Fruit fly (Drosophila melanogaster) whole organism, embryonic: Measurements from ENCODE around the gene CG15403.
A peak's percentile ranks its signal among the peaks of the same experiment; 100 is the strongest.

ENCODE experiments used
- Aef1 ChIP-seq: fragments of 200-800 bp; sonication (Bioruptor generic); IDR thresholded peaks from 3 replicates; pipeline ENCODE4 v1.3.6; 2022; ENCODE audit warnings: missing biosample characterization, missing genetic modification characterization
- Atf-2 ChIP-seq: fragments of 200-800 bp; sonication (Bioruptor generic); optimal IDR thresholded peaks from 2 replicates; lab custom pipeline; 2016; ENCODE audit warnings: missing biosample characterization, missing genetic modification characterization
- BEAF-32 ChIP-seq: fragments of 200-800 bp; sonication (Bioruptor generic); optimal IDR thresholded peaks from 3 replicates; lab custom pipeline; 2017; ENCODE audit warnings: missing biosample characterization, missing genetic modification characterization, mild to moderate bottlenecking, moderate library complexity, missing genetic modification reagents
- CG1024 ChIP-seq: fragments of 200-800 bp; sonication (Bioruptor generic); IDR thresholded peaks from 2 replicates; pipeline ENCODE4 v1.3.6; 2022; ENCODE audit warnings: missing biosample characterization, missing genetic modification characterization
- CG10274 ChIP-seq: fragments of 200-800 bp; sonication (Bioruptor generic); optimal IDR thresholded peaks from 3 replicates; lab custom pipeline; 2017; ENCODE audit warnings: missing biosample characterization, mild to moderate bottlenecking, missing genetic modification characterization
- CG11085 ChIP-seq: fragments of 200-800 bp; sonication (Bioruptor generic); IDR thresholded peaks from 2 replicates; pipeline ENCODE4 v1.3.6; 2022; ENCODE audit warnings: missing biosample characterization, missing genetic modification characterization
- CG13123 ChIP-seq: fragments of 200-800 bp; sonication (Bioruptor generic); optimal IDR thresholded peaks from 2 replicates; lab custom pipeline; 2016; ENCODE audit warnings: missing biosample characterization, missing genetic modification characterization
- CG14710 ChIP-seq: fragments of 200-800 bp; sonication (Bioruptor generic); optimal IDR thresholded peaks from 3 replicates; lab custom pipeline; 2019; ENCODE audit warnings: missing biosample characterization, mild to moderate bottlenecking, missing genetic modification characterization, moderate library complexity
- CG15011 ChIP-seq: fragments of 200-800 bp; sonication (Bioruptor generic); optimal IDR thresholded peaks from 3 replicates; lab custom pipeline; 2018; ENCODE audit warnings: missing biosample characterization, mild to moderate bottlenecking, missing genetic modification characterization
- CG15514 ChIP-seq: fragments of 200-800 bp; sonication (Bioruptor generic); optimal IDR thresholded peaks from 3 replicates; lab custom pipeline; 2017; ENCODE audit warnings: missing biosample characterization, missing genetic modification characterization, mild to moderate bottlenecking, moderate library complexity, missing genetic modification reagents
- CG16779 ChIP-seq: fragments of 200-800 bp; sonication (Bioruptor generic); IDR thresholded peaks from 2 replicates; pipeline ENCODE4 v1.3.6; 2022; ENCODE audit warnings: missing biosample characterization, missing genetic modification characterization
- CG16813 ChIP-seq: fragments of 200-800 bp; sonication (Bioruptor generic); IDR thresholded peaks from 3 replicates; pipeline ENCODE4 v1.3.6; 2022; ENCODE audit warnings: missing biosample characterization, missing genetic modification characterization; ENCODE audit not compliant: partially characterized antibody
- CG17328 ChIP-seq: fragments of 200-800 bp; sonication (Bioruptor generic); IDR thresholded peaks from 2 replicates; pipeline ENCODE4 v1.3.6; 2022; ENCODE audit warnings: missing biosample characterization, missing genetic modification characterization
- CG1792 ChIP-seq: fragments of 200-800 bp; sonication (Bioruptor generic); optimal IDR thresholded peaks from 2 replicates; lab custom pipeline; 2016; ENCODE audit warnings: missing biosample characterization, missing genetic modification characterization
- CG18262 ChIP-seq: fragments of 200-800 bp; optimal IDR thresholded peaks from 3 replicates; lab custom pipeline; 2019; ENCODE audit warnings: missing biosample characterization, mild to moderate bottlenecking, missing genetic modification characterization, moderate library complexity
- CG2129 ChIP-seq: fragments of 200-800 bp; sonication (Bioruptor generic); IDR thresholded peaks from 2 replicates; pipeline ENCODE4 v1.3.6; 2022; ENCODE audit warnings: missing biosample characterization, missing genetic modification characterization; ENCODE audit not compliant: partially characterized antibody
- CG2199 ChIP-seq: fragments of 200-800 bp; sonication (Bioruptor generic); IDR thresholded peaks from 3 replicates; pipeline ENCODE4 v1.3.6; 2022; ENCODE audit warnings: missing biosample characterization, missing genetic modification characterization
- CG30403 ChIP-seq: fragments of 200-800 bp; sonication (Bioruptor generic); optimal IDR thresholded peaks from 3 replicates; lab custom pipeline; 2016; ENCODE audit warnings: missing biosample characterization, missing genetic modification characterization
- CG32532 ChIP-seq: fragments of 200-800 bp; sonication (Bioruptor generic); IDR thresholded peaks from 2 replicates; pipeline ENCODE4 v1.3.6; 2022; ENCODE audit warnings: missing biosample characterization, missing genetic modification characterization
- CG32767 ChIP-seq: fragments of 200-800 bp; sonication (Bioruptor generic); IDR thresholded peaks from 2 replicates; pipeline ENCODE4 v1.3.6; 2022; ENCODE audit warnings: missing biosample characterization, missing genetic modification characterization
- CG34376 ChIP-seq: fragments of 200-800 bp; sonication (Bioruptor generic); optimal IDR thresholded peaks from 2 replicates; lab custom pipeline; 2018; ENCODE audit warnings: missing biosample characterization, mild to moderate bottlenecking, missing genetic modification characterization
- CG3726 ChIP-seq: fragments of 200-800 bp; sonication (Bioruptor generic); IDR thresholded peaks from 3 replicates; pipeline ENCODE4, ENCODE4 v1.3.6; 2022; ENCODE audit warnings: missing biosample characterization, missing genetic modification characterization
- CG4282 ChIP-seq: fragments of 200-800 bp; sonication (Bioruptor generic); optimal IDR thresholded peaks from 2 replicates; lab custom pipeline; 2016; ENCODE audit warnings: missing biosample characterization, missing genetic modification characterization
- CG7928 ChIP-seq: fragments of 200-800 bp; sonication (Bioruptor generic); optimal IDR thresholded peaks from 2 replicates; lab custom pipeline; 2017; ENCODE audit warnings: missing biosample characterization, mild to moderate bottlenecking, missing genetic modification characterization
- CG7963 ChIP-seq: fragments of 200-800 bp; sonication (Bioruptor generic); IDR thresholded peaks from 3 replicates; pipeline ENCODE4 v1.3.6; 2022; ENCODE audit warnings: missing biosample characterization, missing genetic modification characterization; ENCODE audit not compliant: partially characterized antibody
- CG8089 ChIP-seq: fragments of 200-800 bp; sonication (Bioruptor generic); optimal IDR thresholded peaks from 3 replicates; lab custom pipeline; 2016; ENCODE audit warnings: missing biosample characterization, missing genetic modification characterization
- ERR ChIP-seq: fragments of 200-800 bp; sonication (Bioruptor generic); optimal IDR thresholded peaks from 2 replicates; lab custom pipeline; 2016; ENCODE audit warnings: missing biosample characterization, missing genetic modification characterization
- Elba2 ChIP-seq: fragments of 200-800 bp; sonication (Bioruptor generic); optimal IDR thresholded peaks from 3 replicates; lab custom pipeline; 2016; ENCODE audit warnings: missing biosample characterization, missing genetic modification characterization
- Ets97D ChIP-seq: fragments of 200-800 bp; sonication (Bioruptor generic); optimal IDR thresholded peaks from 3 replicates; lab custom pipeline; 2016; ENCODE audit warnings: missing biosample characterization, missing genetic modification characterization
- Fer2 ChIP-seq: fragments of 200-800 bp; sonication (Bioruptor generic); optimal IDR thresholded peaks from 2 replicates; lab custom pipeline; 2018; ENCODE audit warnings: missing biosample characterization, mild to moderate bottlenecking, missing genetic modification characterization, moderate library complexity
- HLH3B ChIP-seq: fragments of 200-800 bp; sonication (Bioruptor generic); IDR thresholded peaks from 2 replicates; pipeline ENCODE4 v1.3.6; 2022; ENCODE audit warnings: missing biosample characterization, missing genetic modification characterization
- Kr ChIP-seq: fragments of 200-800 bp; sonication (Bioruptor generic); optimal IDR thresholded peaks from 2 replicates; lab custom pipeline; 2017; ENCODE audit warnings: missing biosample characterization, mild to moderate bottlenecking, missing genetic modification characterization
- Lpt ChIP-seq: fragments of >200 bp; optimal IDR thresholded peaks from 2 replicates; lab custom pipeline; 2018; ENCODE audit warnings: missing biosample characterization, missing genetic modification characterization
- MBD-R2 ChIP-seq: fragments of 200-800 bp; sonication (Bioruptor generic); IDR thresholded peaks from 2 replicates; pipeline ENCODE4 v1.3.6; 2022; ENCODE audit warnings: missing biosample characterization, missing genetic modification characterization
- Mad ChIP-seq: fragments of 200-800 bp; sonication (Bioruptor generic); optimal IDR thresholded peaks from 2 replicates; lab custom pipeline; 2016; ENCODE audit warnings: missing biosample characterization, missing genetic modification characterization
- Meics ChIP-seq: fragments of 200-800 bp; sonication (Bioruptor generic); optimal IDR thresholded peaks from 2 replicates; lab custom pipeline; 2017; ENCODE audit warnings: missing biosample characterization, mild to moderate bottlenecking, missing genetic modification characterization
- Rfx ChIP-seq: fragments of 200-800 bp; sonication (Bioruptor generic); IDR thresholded peaks from 2 replicates; pipeline ENCODE4 v1.3.6; 2022; ENCODE audit warnings: missing biosample characterization, missing genetic modification characterization
- Scr ChIP-seq: fragments of 200-800 bp; sonication (Bioruptor generic); IDR thresholded peaks from 2 replicates; pipeline ENCODE4 v1.3.6; 2022; ENCODE audit warnings: missing biosample characterization, missing genetic modification characterization; ENCODE audit not compliant: partially characterized antibody
- YL-1 ChIP-seq: fragments of 200-800 bp; sonication (Bioruptor generic); optimal IDR thresholded peaks from 3 replicates; lab custom pipeline; 2017; ENCODE audit warnings: missing biosample characterization, mild to moderate bottlenecking, missing genetic modification characterization
- aop ChIP-seq: fragments of 200-800 bp; sonication (Bioruptor generic); IDR thresholded peaks from 2 replicates; pipeline ENCODE4 v1.3.6; 2022; ENCODE audit warnings: missing biosample characterization, missing genetic modification characterization
- cato ChIP-seq: fragments of 200-800 bp; sonication (Bioruptor generic); optimal IDR thresholded peaks from 2 replicates; lab custom pipeline; 2016; ENCODE audit warnings: missing biosample characterization, missing genetic modification characterization, borderline replicate concordance
- cg ChIP-seq: fragments of 200-800 bp; sonication (Bioruptor generic); optimal IDR thresholded peaks from 3 replicates; lab custom pipeline; 2019; ENCODE audit warnings: missing biosample characterization, mild to moderate bottlenecking, missing genetic modification characterization, moderate library complexity
- chn ChIP-seq: fragments of 200-800 bp; sonication (Bioruptor generic); optimal IDR thresholded peaks from 2 replicates; lab custom pipeline; 2016; ENCODE audit warnings: missing biosample characterization, missing genetic modification characterization
- ewg ChIP-seq: fragments of 200-800 bp; sonication (Bioruptor generic); optimal IDR thresholded peaks from 3 replicates; lab custom pipeline; 2017; ENCODE audit warnings: mild to moderate bottlenecking, missing biosample characterization, missing genetic modification reagents, missing genetic modification characterization
- gcm2 ChIP-seq: fragments of 200-800 bp; sonication (Bioruptor generic); optimal IDR thresholded peaks from 2 replicates; lab custom pipeline; 2016; ENCODE audit warnings: missing biosample characterization, missing genetic modification characterization
- gro ChIP-seq: fragments of 200-800 bp; sonication (Bioruptor generic); optimal IDR thresholded peaks from 2 replicates; lab custom pipeline; 2016; ENCODE audit warnings: missing biosample characterization, missing genetic modification characterization
- kay ChIP-seq: fragments of 200-800 bp; sonication (Bioruptor generic); optimal IDR thresholded peaks from 2 replicates; lab custom pipeline; 2016; ENCODE audit warnings: missing biosample characterization, missing genetic modification characterization
- phol ChIP-seq: fragments of 200-800 bp; sonication (Bioruptor generic); optimal IDR thresholded peaks from 3 replicates; lab custom pipeline; 2018; ENCODE audit warnings: missing biosample characterization, mild to moderate bottlenecking, missing genetic modification characterization, moderate library complexity
- pzg ChIP-seq: fragments of 200-800 bp; sonication (Bioruptor generic); optimal IDR thresholded peaks from 3 replicates; lab custom pipeline; 2018; ENCODE audit warnings: missing biosample characterization, mild to moderate bottlenecking, missing genetic modification characterization, moderate library complexity
- sr ChIP-seq: fragments of 200-800 bp; sonication (Bioruptor generic); IDR thresholded peaks from 3 replicates; pipeline ENCODE4 v1.3.6; 2022; ENCODE audit warnings: missing biosample characterization, missing genetic modification characterization
- trem ChIP-seq: fragments of 200-800 bp; optimal IDR thresholded peaks from 3 replicates; lab custom pipeline; 2019; ENCODE audit warnings: missing biosample characterization, mild to moderate bottlenecking, missing genetic modification characterization, moderate library complexity
- twi ChIP-seq: fragments of 200-800 bp; optimal IDR thresholded peaks from 2 replicates; lab custom pipeline; 2019; ENCODE audit warnings: missing biosample characterization, mild to moderate bottlenecking, missing genetic modification characterization, moderate library complexity

The CG15403 gene

DNA sequence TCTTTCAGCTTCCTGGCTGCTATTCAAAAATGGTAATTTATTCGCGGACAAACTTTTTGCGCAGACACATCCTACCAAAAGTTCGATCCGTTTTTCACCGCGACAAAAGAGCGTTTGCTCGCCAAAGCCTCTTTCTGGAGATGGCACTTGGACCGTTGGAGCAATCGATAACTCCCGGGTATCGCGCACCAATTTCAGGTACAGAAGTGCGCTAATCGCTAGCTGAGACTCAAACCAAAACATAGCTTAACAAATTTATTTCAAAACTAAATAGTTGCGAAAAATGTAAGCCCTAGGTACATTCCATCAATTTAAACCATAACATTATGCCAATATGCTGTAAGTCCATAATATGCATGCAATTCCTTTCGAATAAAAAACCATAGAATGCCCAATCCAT lies 16.3 kb downstream of the CG15403 start, which contains the start of gene toc (continued):
- TF ChIP-seq YL-1 (GFP tag; lab: Kevin White, UChicago) (no peak), phol (tag; lab: Kevin White, UChicago) (peak; percentile 11), CG7928 (GFP tag; lab: Kevin White, UChicago) (no peak), HLH3B (GFP tag; lab: Robert Waterston, UW) (no peak), CG4282 (GFP tag; lab: Kevin White, UChicago) (no peak), CG14710 (tag; lab: Kevin White, UChicago) (peak; percentile 42), CG7963 (peak; percentile 87), Meics (GFP tag; lab: Kevin White, UChicago) (no peak), CG13123 (GFP tag; lab: Kevin White, UChicago) (no peak), kay (GFP tag; lab: Kevin White, UChicago) (no peak), BEAF-32 (peak; percentile 83), CG1792 (GFP tag; lab: Kevin White, UChicago) (peak; percentile 2), Ets97D (GFP tag; lab: Kevin White, UChicago) (peak; percentile 74), CG32532 (GFP tag; lab: Robert Waterston, UW) (no peak), gcm2 (GFP tag; lab: Kevin White, UChicago) (no peak), Elba2 (GFP tag; lab: Kevin White, UChicago) (no peak), CG17328 (no peak), sr (GFP tag; lab: Robert Waterston, UW) (no peak), CG2129 (peak; percentile 33; the same call in 1 of the 2 replicates), CG15514 (GFP tag; lab: Kevin White, UChicago) (peak; percentile 97), trem (peak; percentile 54), CG30403 (GFP tag; lab: Kevin White, UChicago) (no peak), Mad (GFP tag; lab: Kevin White, UChicago) (peak; percentile 23), chn (GFP tag; lab: Kevin White, UChicago) (no peak), Fer2 (tag; lab: Kevin White, UChicago) (no peak), CG32767 (GFP tag; lab: Robert Waterston, UW) (no peak), CG11085 (GFP tag; lab: Robert Waterston, UW) (no peak), CG2199 (GFP tag; lab: Robert Waterston, UW) (peak; percentile 12; the same call in 1 of the 3 replicates), CG18262 (tag; lab: Kevin White, UChicago) (no peak), pzg (peak; percentile 84), Lpt (GFP tag; lab: Kevin White, UChicago) (no peak), Scr (GFP tag; lab: Robert Waterston, UW) (peak; percentile 80), ewg (GFP tag; lab: Kevin White, UChicago) (peak; percentile 79), CG16813 (GFP tag; lab: Robert Waterston, UW) (peak; percentile 85), CG34376 (GFP tag; lab: Kevin White, UChicago) (no peak), Rfx (GFP tag; lab: Robert Waterston, UW) (peak; percentile 66), cg (GFP tag; lab: Kevin White, UChicago) (no peak), gro (GFP tag; lab: Kevin White, UChicago) (peak; percentile 43), twi (tag; lab: Kevin White, UChicago) (no peak), CG15011 (GFP tag; lab: Kevin White, UChicago) (no peak), CG1024 (GFP tag; lab: Robert Waterston, UW) (no peak), CG8089 (GFP tag; lab: Kevin White, UChicago) (no peak), CG3726 (GFP tag; lab: Robert Waterston, UW) (no peak), Kr (GFP tag; lab: Kevin White, UChicago) (no peak), Atf-2 (GFP tag; lab: Kevin White, UChicago) (no peak), Aef1 (no peak), CG10274 (no peak), cato (GFP tag; lab: Kevin White, UChicago) (no peak), MBD-R2 (GFP tag; lab: Robert Waterston, UW) (peak; percentile 68), CG16779 (no peak), aop (GFP tag; lab: Robert Waterston, UW) (no peak), ERR (GFP tag; lab: Kevin White, UChicago) (no peak)
